Fruit fly (Drosophila melanogaster) whole organism, embryonic: Measurements from ENCODE around the gene CG14402.

ENCODE experiments used
- Awh ChIP-seq: fragments of 200-800 bp; sonication (Bioruptor generic); IDR thresholded peaks from 2 replicates; pipeline ENCODE4, ENCODE4 v1.3.6; 2022; ENCODE audit warnings: missing biosample characterization, missing genetic modification characterization
- B-H1 ChIP-seq: fragments of 200-800 bp; sonication (Bioruptor generic); IDR thresholded peaks from 3 replicates; pipeline ENCODE4 v1.3.6; 2022; ENCODE audit warnings: missing biosample characterization, missing genetic modification characterization
- B-H2 ChIP-seq: fragments of 200-800 bp; sonication (Bioruptor generic); optimal IDR thresholded peaks from 2 replicates; lab custom pipeline; 2018; ENCODE audit warnings: missing biosample characterization, mild to moderate bottlenecking, missing genetic modification characterization
- CG10267 ChIP-seq: fragments of 200-800 bp; sonication (Bioruptor generic); optimal IDR thresholded peaks from 2 replicates; lab custom pipeline; 2018; ENCODE audit warnings: missing biosample characterization, mild to moderate bottlenecking, missing genetic modification characterization, moderate library complexity
- CG10654 ChIP-seq: fragments of 200-800 bp; sonication (Bioruptor generic); optimal IDR thresholded peaks from 2 replicates; lab custom pipeline; 2016; ENCODE audit warnings: missing biosample characterization, missing genetic modification characterization
- CG12391 ChIP-seq: fragments of 200-800 bp; sonication (Bioruptor generic); optimal IDR thresholded peaks from 3 replicates; lab custom pipeline; 2018; ENCODE audit warnings: missing biosample characterization, mild to moderate bottlenecking, missing genetic modification characterization, moderate library complexity
- CG13296 ChIP-seq: fragments of 200-800 bp; sonication (Bioruptor generic); optimal IDR thresholded peaks from 3 replicates; lab custom pipeline; 2018; ENCODE audit warnings: missing biosample characterization, mild to moderate bottlenecking, missing genetic modification characterization
- CG13624 ChIP-seq: fragments of 200-800 bp; sonication (Bioruptor generic); optimal IDR thresholded peaks from 2 replicates; lab custom pipeline; 2016; ENCODE audit warnings: missing biosample characterization, missing genetic modification characterization
- CG15601 ChIP-seq: fragments of 200-800 bp; sonication (Bioruptor generic); optimal IDR thresholded peaks from 3 replicates; lab custom pipeline; 2019; ENCODE audit warnings: missing biosample characterization, mild to moderate bottlenecking, missing genetic modification characterization, moderate library complexity
- CG17361 ChIP-seq: fragments of 200-800 bp; sonication (Bioruptor generic); IDR thresholded peaks from 3 replicates; pipeline ENCODE4 v1.3.6; 2022; ENCODE audit warnings: missing biosample characterization, missing genetic modification characterization
- CG18764 ChIP-seq: fragments of 200-800 bp; sonication (Bioruptor generic); optimal IDR thresholded peaks from 3 replicates; lab custom pipeline; 2016; ENCODE audit warnings: missing biosample characterization, missing genetic modification characterization
- CG2120 ChIP-seq: fragments of 200-800 bp; sonication (Bioruptor generic); optimal IDR thresholded peaks from 3 replicates; lab custom pipeline; 2016; ENCODE audit warnings: missing biosample characterization, missing genetic modification characterization
- CG2875 ChIP-seq: fragments of 200-800 bp; sonication (Bioruptor generic); optimal IDR thresholded peaks from 2 replicates; lab custom pipeline; 2017; ENCODE audit warnings: missing biosample characterization, mild to moderate bottlenecking, missing genetic modification characterization, missing genetic modification reagents
- CG2889 ChIP-seq: fragments of 200-800 bp; sonication (Bioruptor generic); IDR thresholded peaks from 3 replicates; pipeline ENCODE4 v1.3.6; 2022; ENCODE audit warnings: missing biosample characterization, missing genetic modification characterization
- CG31441 ChIP-seq: fragments of 200-800 bp; sonication (Bioruptor generic); IDR thresholded peaks from 2 replicates; pipeline ENCODE4 v1.3.6; 2022; ENCODE audit warnings: missing biosample characterization, missing genetic modification characterization
- CG3407 ChIP-seq: fragments of 200-800 bp; sonication (Bioruptor generic); optimal IDR thresholded peaks from 2 replicates; lab custom pipeline; 2018; ENCODE audit warnings: missing biosample characterization, mild to moderate bottlenecking, missing genetic modification characterization
- CG3726 ChIP-seq: fragments of 200-800 bp; sonication (Bioruptor generic); IDR thresholded peaks from 3 replicates; pipeline ENCODE4, ENCODE4 v1.3.6; 2022; ENCODE audit warnings: missing biosample characterization, missing genetic modification characterization
- CG4328 ChIP-seq: fragments of 200-800 bp; sonication (Bioruptor generic); optimal IDR thresholded peaks from 3 replicates; lab custom pipeline; 2017; ENCODE audit warnings: missing biosample characterization, missing genetic modification reagents, missing genetic modification characterization
- CG4730 ChIP-seq: fragments of 200-800 bp; sonication (Bioruptor generic); IDR thresholded peaks from 2 replicates; pipeline ENCODE4 v1.3.6; 2022; ENCODE audit warnings: missing biosample characterization, missing genetic modification characterization
- CG6765 ChIP-seq: fragments of 200-800 bp; sonication (Bioruptor generic); optimal IDR thresholded peaks from 3 replicates; lab custom pipeline; 2017; ENCODE audit warnings: missing biosample characterization, mild to moderate bottlenecking, missing genetic modification characterization
- CG6813 ChIP-seq: fragments of 200-800 bp; sonication (Bioruptor generic); optimal IDR thresholded peaks from 2 replicates; lab custom pipeline; 2017; ENCODE audit warnings: missing biosample characterization, missing genetic modification characterization, mild to moderate bottlenecking, moderate library complexity, missing genetic modification reagents
- CG7556 ChIP-seq: fragments of 200-800 bp; sonication (Bioruptor generic); optimal IDR thresholded peaks from 2 replicates; lab custom pipeline; 2017; ENCODE audit warnings: missing biosample characterization, mild to moderate bottlenecking, missing genetic modification characterization
- CG7839 ChIP-seq: fragments of 200-800 bp; sonication (Bioruptor generic); optimal IDR thresholded peaks from 3 replicates; lab custom pipeline; 2018; ENCODE audit warnings: missing biosample characterization, mild to moderate bottlenecking, missing genetic modification characterization, moderate library complexity
- CG7963 ChIP-seq: fragments of 200-800 bp; sonication (Bioruptor generic); IDR thresholded peaks from 3 replicates; pipeline ENCODE4 v1.3.6; 2022; ENCODE audit warnings: missing biosample characterization, missing genetic modification characterization; ENCODE audit not compliant: partially characterized antibody
- CG8478 ChIP-seq: fragments of >200 bp; optimal IDR thresholded peaks from 2 replicates; lab custom pipeline; 2018
- CG9727 ChIP-seq: fragments of 200-800 bp; sonication (Bioruptor generic); optimal IDR thresholded peaks from 3 replicates; lab custom pipeline; 2017; ENCODE audit warnings: missing biosample characterization, mild to moderate bottlenecking, missing genetic modification characterization
- D19B ChIP-seq: fragments of 200-800 bp; sonication (Bioruptor generic); optimal IDR thresholded peaks from 2 replicates; lab custom pipeline; 2017; ENCODE audit warnings: missing biosample characterization, mild to moderate bottlenecking, missing genetic modification characterization
- Fer3 ChIP-seq: fragments of 200-800 bp; sonication (Bioruptor generic); optimal IDR thresholded peaks from 2 replicates; lab custom pipeline; 2018; ENCODE audit warnings: missing biosample characterization, mild to moderate bottlenecking, missing genetic modification characterization, moderate library complexity
- H15 ChIP-seq: fragments of 200-800 bp; sonication (Bioruptor generic); IDR thresholded peaks from 3 replicates; pipeline ENCODE4 v1.3.6; 2022; ENCODE audit warnings: missing biosample characterization, missing genetic modification characterization
- Hey ChIP-seq: fragments of 200-800 bp; sonication (Bioruptor generic); optimal IDR thresholded peaks from 3 replicates; lab custom pipeline; 2018; ENCODE audit warnings: missing biosample characterization, mild to moderate bottlenecking, missing genetic modification characterization
- Hmr ChIP-seq: fragments of 200-800 bp; sonication (Bioruptor generic); optimal IDR thresholded peaks from 3 replicates; lab custom pipeline; 2017; ENCODE audit warnings: mild to moderate bottlenecking, missing biosample characterization, missing genetic modification reagents, missing genetic modification characterization
- Med ChIP-seq: fragments of 200-800 bp; sonication (Bioruptor generic); peaks from one replicate; lab custom pipeline; 2016; ENCODE audit warnings: missing biosample characterization, missing genetic modification characterization, mild to moderate bottlenecking, inconsistent platforms, moderate library complexity
- Nf-YC ChIP-seq: fragments of 200-800 bp; optimal IDR thresholded peaks from 3 replicates; lab custom pipeline; 2019; ENCODE audit warnings: missing biosample characterization, mild to moderate bottlenecking, missing genetic modification characterization, moderate library complexity
- PHDP ChIP-seq: fragments of 200-800 bp; sonication (Bioruptor generic); optimal IDR thresholded peaks from 3 replicates; lab custom pipeline; 2018; ENCODE audit warnings: missing biosample characterization, mild to moderate bottlenecking, missing genetic modification characterization, moderate library complexity
- Tbp ChIP-seq: fragments of >200 bp; optimal IDR thresholded peaks from 2 replicates; lab custom pipeline; 2018; ENCODE audit warnings: missing biosample characterization, missing genetic modification characterization
- Trl ChIP-seq, 3 experiments: fragments of >200 bp in 2 of 3; fragments of 200-800 bp in 1 of 3; sonication (Bioruptor generic) in 1 of 3; optimal IDR thresholded peaks; 2 replicates in 1 of 3; 3 replicates in 2 of 3; lab custom pipeline; 2016 to 2017; ENCODE audit warnings: missing biosample characterization in 1 of 3, missing genetic modification characterization in 1 of 3
- croc ChIP-seq: fragments of 200-800 bp; sonication (Bioruptor generic); conservative IDR thresholded peaks from 3 replicates; pipeline ENCODE4 v1.3.6; 2022; ENCODE audit warnings: missing biosample characterization, missing genetic modification characterization
- crol ChIP-seq: fragments of 200-800 bp; sonication (Bioruptor generic); IDR thresholded peaks from 2 replicates; pipeline ENCODE4 v1.3.6; 2022; ENCODE audit warnings: missing biosample characterization, missing genetic modification characterization
- dan ChIP-seq: fragments of 200-800 bp; sonication (Bioruptor generic); IDR thresholded peaks from 2 replicates; pipeline ENCODE4 v1.3.6; 2022; ENCODE audit warnings: missing biosample characterization, missing genetic modification characterization
- danr ChIP-seq: fragments of 200-800 bp; sonication (Bioruptor generic); IDR thresholded peaks from 2 replicates; pipeline ENCODE4 v1.3.6; 2022; ENCODE audit warnings: missing biosample characterization, missing genetic modification characterization
- en ChIP-seq: fragments of 200-800 bp; sonication (Bioruptor generic); optimal IDR thresholded peaks from 2 replicates; lab custom pipeline; 2016; ENCODE audit warnings: missing biosample characterization, missing genetic modification characterization
- eve ChIP-seq, 2 experiments: fragments of >200 bp; optimal IDR thresholded peaks; 2 replicates each; lab custom pipeline; 2017; ENCODE audit warnings: missing biosample characterization in 2 of 2, missing genetic modification characterization in 2 of 2
- exex ChIP-seq: fragments of 200-800 bp; sonication (Bioruptor generic); optimal IDR thresholded peaks from 4 replicates; lab custom pipeline; 2018; ENCODE audit warnings: missing biosample characterization, mild to moderate bottlenecking, missing genetic modification characterization, moderate library complexity
- gro ChIP-seq: fragments of 200-800 bp; sonication (Bioruptor generic); optimal IDR thresholded peaks from 2 replicates; lab custom pipeline; 2016; ENCODE audit warnings: missing biosample characterization, missing genetic modification characterization
- luna ChIP-seq: fragments of 200-800 bp; sonication (Bioruptor generic); optimal IDR thresholded peaks from 2 replicates; lab custom pipeline; 2016; ENCODE audit warnings: missing biosample characterization, missing genetic modification characterization
- salm ChIP-seq: fragments of 200-800 bp; sonication (Bioruptor generic); optimal IDR thresholded peaks from 2 replicates; lab custom pipeline; 2018; ENCODE audit warnings: missing biosample characterization, mild to moderate bottlenecking, missing genetic modification characterization
- unpg ChIP-seq: fragments of 200-800 bp; sonication (Bioruptor generic); optimal IDR thresholded peaks from 3 replicates; lab custom pipeline; 2018; ENCODE audit warnings: missing biosample characterization, mild to moderate bottlenecking, missing genetic modification characterization, moderate library complexity
- wek ChIP-seq: fragments of 200-800 bp; sonication (Bioruptor generic); optimal IDR thresholded peaks from 3 replicates; lab custom pipeline; 2018; ENCODE audit warnings: missing biosample characterization, mild to moderate bottlenecking, missing genetic modification characterization, moderate library complexity

Gene CG14402

dm6 chr2L:20807617-20808509 lies 41.2 kb upstream of the CG14402 start (continued):
- TF ChIP-seq CG13296 (peak; percentile 51), wek (peak; percentile 63), en (GFP tag; lab: Kevin White, UChicago) (no peak), Hey (tag; lab: Kevin White, UChicago) (peak; percentile 25), Fer3 (tag; lab: Kevin White, UChicago) (peak; percentile 73), D19B (peak; percentile 42), CG8478 (lab: Kevin White, UChicago) (no peak), PHDP (tag; lab: Kevin White, UChicago) (peak; percentile 66), CG3407 (GFP tag; lab: Kevin White, UChicago) (peak; percentile 26), CG6813 (peak; percentile 73), luna (GFP tag; lab: Kevin White, UChicago) (no peak), CG13624 (GFP tag; lab: Kevin White, UChicago) (peak; percentile 6), H15 (GFP tag; lab: Robert Waterston, UW) (0 out of 3 replicates have a peak, but pooled peaks have one; percentile 32), CG7556 (GFP tag; lab: Kevin White, UChicago) (no peak), exex (tag; lab: Kevin White, UChicago) (peak; percentile 16), eve (GFP tag; optimal IDR thresholded peaks at IDR 0.05; lab: Kevin White, UChicago) (peak in 1 of 2 experiments; percentile 80), Awh (no peak), CG6765 (GFP tag; lab: Kevin White, UChicago) (peak; percentile 15), CG4328 (no peak), CG10267 (tag; lab: Kevin White, UChicago) (peak; percentile 43), CG15601 (tag; lab: Kevin White, UChicago) (peak; percentile 49), CG2875 (GFP tag; lab: Kevin White, UChicago) (peak; percentile 17), CG10654 (GFP tag; lab: Kevin White, UChicago) (no peak), Nf-YC (tag; lab: Kevin White, UChicago) (peak; percentile 50), crol (GFP tag; lab: Robert Waterston, UW) (peak; percentile 80), CG3726 (GFP tag; lab: Robert Waterston, UW) (0 out of 3 replicates have a peak, but pooled peaks have one; percentile 12), CG9727 (GFP tag; lab: Kevin White, UChicago) (peak; percentile 58), Tbp (GFP tag; lab: Kevin White, UChicago) (no peak), unpg (GFP tag; lab: Kevin White, UChicago) (peak; percentile 53), CG12391 (tag; lab: Kevin White, UChicago) (peak; percentile 51), CG18764 (GFP tag; lab: Kevin White, UChicago) (no peak), Med (GFP tag; lab: Kevin White, UChicago) (peak; percentile 88), CG2120 (peak; percentile 53), CG7963 (GFP tag; lab: Robert Waterston, UW) (no peak), Hmr (GFP tag; lab: Kevin White, UChicago) (peak; percentile 72), B-H2 (GFP tag; lab: Kevin White, UChicago) (peak; percentile 17), CG7839 (tag; lab: Kevin White, UChicago) (peak; percentile 63), salm (tag; lab: Kevin White, UChicago) (peak; percentile 13), CG17361 (GFP tag; lab: Robert Waterston, UW) (peak; percentile 44; the same call in 2 of the 3 replicates), Trl (optimal IDR thresholded peaks at IDR 0.05; lab: Kevin White, UChicago) (peak in 1 of 2 experiments; percentile 50), Trl (GFP tag; optimal IDR thresholded peaks at IDR 0.05; lab: Kevin White, UChicago) (peak; percentile 46), CG2889 (GFP tag; lab: Robert Waterston, UW) (no peak), danr (0 out of 2 replicates have a peak, but pooled peaks have one; percentile 22), CG4730 (peak; percentile 37; the same call in 1 of the 2 replicates), B-H1 (GFP tag; lab: Robert Waterston, UW) (peak; percentile 24; the same call in 1 of the 3 replicates), croc (GFP tag; lab: Robert Waterston, UW) (0 out of 3 replicates have a peak, but pooled peaks have one; percentile 16), dan (no peak), gro (GFP tag; lab: Kevin White, UChicago) (peak; percentile 24), CG31441 (peak; percentile 53)
